Worm (Caenorhabditis elegans) whole organism, early embryonic: ENCODE measurements around the gene F54F7.8.

Experiments used
- B0310.2 ChIP-seq: sonication (generic microtip); optimal IDR thresholded peaks from 2 replicates; lab custom pipeline; 2016; ENCODE audit warnings: mild to moderate bottlenecking, missing genetic modification characterization, missing compliant biosample characterization
- F13C5.2 ChIP-seq: sonication (generic microtip); optimal IDR thresholded peaks from 2 replicates; lab custom pipeline; 2017; ENCODE audit warnings: mild to moderate bottlenecking, missing genetic modification characterization, inconsistent platforms, missing compliant biosample characterization
- aly-1 ChIP-seq: sonication (generic microtip); optimal IDR thresholded peaks from 2 replicates; lab custom pipeline; 2016; ENCODE audit warnings: missing genetic modification characterization, missing compliant biosample characterization
- ama-1 ChIP-seq: fragments of 150-350 bp; optimal IDR thresholded peaks from 2 replicates; lab custom pipeline; 2014
- ceh-13 ChIP-seq: fragments of 200-800 bp; sonication (Bioruptor generic); optimal IDR thresholded peaks from 2 replicates; lab custom pipeline; 2018; ENCODE audit warnings: mild to moderate bottlenecking, missing genetic modification characterization, missing compliant biosample characterization
- ceh-36 ChIP-seq: sonication (generic microtip); optimal IDR thresholded peaks from 2 replicates; lab custom pipeline; 2016; ENCODE audit warnings: missing genetic modification characterization, inconsistent platforms, missing compliant biosample characterization
- ets-7 ChIP-seq: sonication (generic microtip); optimal IDR thresholded peaks from 2 replicates; lab custom pipeline; 2016; ENCODE audit warnings: missing genotype, missing genetic modification characterization, missing compliant biosample characterization
- flt-1 ChIP-seq: fragments of 200-800 bp; sonication (Bioruptor generic); IDR thresholded peaks from 2 replicates; pipeline ENCODE4 v1.3.6; 2022; ENCODE audit warnings: missing genetic modification characterization, missing compliant biosample characterization
- hmbx-1 ChIP-seq: sonication (generic microtip); optimal IDR thresholded peaks from 2 replicates; lab custom pipeline; 2016; ENCODE audit warnings: mild to moderate bottlenecking, missing genetic modification characterization, missing compliant biosample characterization
- hmg-4 ChIP-seq: fragments of 200-800 bp; sonication (Bioruptor generic); optimal IDR thresholded peaks from 2 replicates; lab custom pipeline; 2018; ENCODE audit warnings: mild to moderate bottlenecking, missing genetic modification characterization, missing compliant biosample characterization
- hnd-1 ChIP-seq: sonication (generic microtip); optimal IDR thresholded peaks from 2 replicates; lab custom pipeline; 2016; ENCODE audit warnings: missing genetic modification characterization, missing compliant biosample characterization
- pes-1 ChIP-seq: fragments of 200-800 bp; sonication (Bioruptor generic); IDR thresholded peaks from 2 replicates; pipeline ENCODE4 v1.3.6; 2022; ENCODE audit warnings: missing genetic modification reagents, missing genetic modification characterization, missing compliant biosample characterization
- scrt-1 ChIP-seq: fragments of 200-800 bp; sonication (Bioruptor generic); IDR thresholded peaks from 2 replicates; pipeline ENCODE4 v1.3.6; 2022; ENCODE audit warnings: missing genetic modification characterization, missing compliant biosample characterization
- sea-1 ChIP-seq: fragments of 200-800 bp; sonication (Bioruptor generic); conservative IDR thresholded peaks from 2 replicates; pipeline ENCODE4 v1.3.6; 2022; ENCODE audit warnings: missing genetic modification characterization, missing compliant biosample characterization
- tbx-11 ChIP-seq: fragments of 200-800 bp; sonication (Bioruptor generic); IDR thresholded peaks from 2 replicates; pipeline ENCODE4 v1.3.6; 2022; ENCODE audit warnings: missing genetic modification characterization, missing compliant biosample characterization
- tbx-37 ChIP-seq: fragments of 200-800 bp; sonication (Bioruptor generic); conservative IDR thresholded peaks from 2 replicates; pipeline ENCODE4 v1.3.6; 2022; ENCODE audit warnings: missing genetic modification reagents, missing genetic modification characterization, missing compliant biosample characterization
- tra-4 ChIP-seq: sonication (generic microtip); optimal IDR thresholded peaks from 2 replicates; lab custom pipeline; 2017; ENCODE audit warnings: missing genetic modification characterization, missing compliant biosample characterization

F54F7.8 gene

ce11 chrX:11854903-11855302 is at the start of gene F54F7.8:
Gene F54F7.8, minus strand, starts transcription at chrX:11855003.
- TF ChIP-seq aly-1 (tag; lab: Kevin White, UChicago) (no peak), tra-4 (tag; lab: Kevin White, UChicago) (no peak), ceh-36 (tag; lab: Kevin White, UChicago) (no peak), hnd-1 (tag; lab: Kevin White, UChicago) (no peak), F13C5.2 (no peak), hmg-4 (GFP tag; lab: Kevin White, UChicago) (no peak), scrt-1 (GFP tag; lab: Robert Waterston, UW) (no peak)

ce11 chrX:11902661-11903060 is 47.9 kb upstream of the F54F7.8 start, which contains the start of gene Y62H9A.10:
Gene Y62H9A.10, minus strand, starts transcription at chrX:11902761.
- TF ChIP-seq ceh-36 (tag; lab: Kevin White, UChicago) (no peak), aly-1 (tag; lab: Kevin White, UChicago) (no peak), F13C5.2 (no peak), sea-1 (no peak), ama-1 (lab: Kevin White, UChicago) (no peak), hmg-4 (GFP tag; lab: Kevin White, UChicago) (no peak), scrt-1 (GFP tag; lab: Robert Waterston, UW) (no peak), tbx-37 (GFP tag; lab: Robert Waterston, UW) (no peak), hnd-1 (tag; lab: Kevin White, UChicago) (no peak), ets-7 (tag; lab: Kevin White, UChicago) (no peak), ceh-13 (GFP tag; lab: Kevin White, UChicago) (no peak), pes-1 (GFP tag; lab: Robert Waterston, UW) (no peak), tbx-11 (GFP tag; lab: Robert Waterston, UW) (no peak), B0310.2 (tag; lab: Kevin White, UChicago) (no peak), flt-1 (GFP tag; lab: Robert Waterston, UW) (no peak), hmbx-1 (tag; lab: Kevin White, UChicago) (no peak), tra-4 (tag; lab: Kevin White, UChicago) (no peak)

ce11 chrX:11899031-11899430 is 44.2 kb upstream of the F54F7.8 start:
- TF ChIP-seq ceh-36 (tag; lab: Kevin White, UChicago), result no peak
- no peak for TF ChIP-seq pes-1 (GFP tag; lab: Robert Waterston, UW)
- no peak for TF ChIP-seq hmbx-1 (tag; lab: Kevin White, UChicago)

- TF ChIP-seq flt-1 (GFP tag; lab: Robert Waterston, UW) (no peak), hmg-4 (GFP tag; lab: Kevin White, UChicago) (no peak), scrt-1 (GFP tag; lab: Robert Waterston, UW) (no peak), tra-4 (tag; lab: Kevin White, UChicago) (no peak), tbx-11 (GFP tag; lab: Robert Waterston, UW) (no peak), pes-1 (GFP tag; lab: Robert Waterston, UW) (no peak), F13C5.2 (no peak), B0310.2 (tag; lab: Kevin White, UChicago) (no peak), tbx-37 (GFP tag; lab: Robert Waterston, UW) (no peak), hmbx-1 (tag; lab: Kevin White, UChicago) (no peak), ama-1 (lab: Kevin White, UChicago) (no peak), ceh-36 (tag; lab: Kevin White, UChicago) (no peak), sea-1 (no peak), ceh-13 (GFP tag; lab: Kevin White, UChicago) (no peak), aly-1 (tag; lab: Kevin White, UChicago) (no peak), hnd-1 (tag; lab: Kevin White, UChicago) (no peak), ets-7 (tag; lab: Kevin White, UChicago) (no peak)
Observed at ce11 chrX:11898040-11898439, 43.2 kb upstream of the F54F7.8 start, which contains the start of gene Y62H9A.9. Gene Y62H9A.9, minus strand, starts transcription at chrX:11898140.

ce11 chrX:11896708-11897107 is 41.9 kb upstream of the F54F7.8 start:
- TF ChIP-seq sea-1, result no peak
- TF ChIP-seq hmg-4 (GFP tag; lab: Kevin White, UChicago), result no peak
- TF ChIP-seq ceh-13 (GFP tag; lab: Kevin White, UChicago), result no peak
- no peak for TF ChIP-seq tbx-11 (GFP tag; lab: Robert Waterston, UW)
- no peak for TF ChIP-seq flt-1 (GFP tag; lab: Robert Waterston, UW)
- no peak for TF ChIP-seq F13C5.2
- no peak for TF ChIP-seq ama-1 (lab: Kevin White, UChicago)
- TF ChIP-seq tbx-37 (GFP tag; lab: Robert Waterston, UW), result no peak
- TF ChIP-seq scrt-1 (GFP tag; lab: Robert Waterston, UW), result no peak
- no peak for TF ChIP-seq pes-1 (GFP tag; lab: Robert Waterston, UW)
- no peak for TF ChIP-seq hmbx-1 (tag; lab: Kevin White, UChicago)
- TF ChIP-seq aly-1 (tag; lab: Kevin White, UChicago), result no peak
- TF ChIP-seq B0310.2 (tag; lab: Kevin White, UChicago), result no peak
- no peak for TF ChIP-seq ets-7 (tag; lab: Kevin White, UChicago)
- TF ChIP-seq tra-4 (tag; lab: Kevin White, UChicago), result no peak
- no peak for TF ChIP-seq hnd-1 (tag; lab: Kevin White, UChicago)
- no peak for TF ChIP-seq ceh-36 (tag; lab: Kevin White, UChicago)

- TF ChIP-seq B0310.2 (tag; lab: Kevin White, UChicago) (no peak), ceh-13 (GFP tag; lab: Kevin White, UChicago) (no peak), F13C5.2 (no peak), flt-1 (GFP tag; lab: Robert Waterston, UW) (no peak), hnd-1 (tag; lab: Kevin White, UChicago) (no peak), hmbx-1 (tag; lab: Kevin White, UChicago) (no peak), ceh-36 (tag; lab: Kevin White, UChicago) (no peak), tbx-11 (GFP tag; lab: Robert Waterston, UW) (no peak), tra-4 (tag; lab: Kevin White, UChicago) (no peak), scrt-1 (GFP tag; lab: Robert Waterston, UW) (no peak), ets-7 (tag; lab: Kevin White, UChicago) (no peak)
Observed at ce11 chrX:11892328-11892727, 37.5 kb upstream of the F54F7.8 start, which contains the start of gene Y62H9A.8. Gene Y62H9A.8, minus strand, starts transcription at chrX:11892428.

- TF ChIP-seq ceh-13 (GFP tag; lab: Kevin White, UChicago) (no peak), hmg-4 (GFP tag; lab: Kevin White, UChicago) (no peak)
Observed at ce11 chrX:11885577-11885976, 30.8 kb upstream of the F54F7.8 start, which contains the start of gene Y62H9A.7. Gene Y62H9A.7, minus strand, starts transcription at chrX:11885677.
